Worm (Caenorhabditis elegans) whole organism, L3 larva: Measurements from ENCODE around the gene gst-31.
A peak's percentile ranks its signal among the peaks of the same experiment; 100 is the strongest.

Experiments
- ZK546.5 ChIP-seq: sonication (generic microtip); optimal IDR thresholded peaks from 2 replicates; lab custom pipeline; 2017; ENCODE audit warnings: missing biosample characterization, missing genetic modification characterization
- aly-2 ChIP-seq: fragments of 150-350 bp; optimal IDR thresholded peaks from 2 replicates; lab custom pipeline; 2014; ENCODE audit warnings: missing biosample characterization, missing genetic modification characterization
- ama-1 ChIP-seq: fragments of 150-350 bp; optimal IDR thresholded peaks from 2 replicates; lab custom pipeline; 2018
- ceh-16 ChIP-seq: sonication (generic microtip); optimal IDR thresholded peaks from 2 replicates; lab custom pipeline; 2017; ENCODE audit warnings: missing biosample characterization, missing genetic modification characterization
- ceh-28 ChIP-seq: fragments of 150-350 bp; optimal IDR thresholded peaks from 2 replicates; lab custom pipeline; 2014; ENCODE audit warnings: missing biosample characterization, missing genetic modification reagents, missing genetic modification characterization
- ceh-9 ChIP-seq: sonication (generic microtip); optimal IDR thresholded peaks from 2 replicates; lab custom pipeline; 2018; ENCODE audit warnings: missing biosample characterization, missing genetic modification characterization
- egl-5 ChIP-seq: fragments of 150-350 bp; optimal IDR thresholded peaks from 2 replicates; lab custom pipeline; 2017; ENCODE audit warnings: missing biosample characterization, missing genetic modification reagents, missing genetic modification characterization, inconsistent platforms
- elt-2 ChIP-seq: sonication (generic microtip); optimal IDR thresholded peaks from 2 replicates; lab custom pipeline; 2016; ENCODE audit warnings: missing genetic modification reagents, mild to moderate bottlenecking, missing genetic modification characterization, missing compliant biosample characterization
- elt-3 ChIP-seq, 3 experiments: fragments of 150-350 bp in 1 of 3; sonication (generic microtip) in 2 of 3; optimal IDR thresholded peaks; 2 replicates in 2 of 3; 4 replicates in 1 of 3; lab custom pipeline; 2014 to 2017; ENCODE audit warnings: missing biosample characterization in 3 of 3, missing genetic modification characterization in 3 of 3
- fkh-10 ChIP-seq: sonication (generic microtip); optimal IDR thresholded peaks from 2 replicates; lab custom pipeline; 2017; ENCODE audit warnings: missing biosample characterization, missing genetic modification reagents, missing genetic modification characterization
- fkh-2 ChIP-seq: fragments of 150-350 bp; optimal IDR thresholded peaks from 2 replicates; lab custom pipeline; 2014; ENCODE audit warnings: missing biosample characterization, missing genetic modification reagents, missing genetic modification characterization
- hmg-11 ChIP-seq: sonication (generic microtip); optimal IDR thresholded peaks from 2 replicates; lab custom pipeline; 2016; ENCODE audit warnings: missing genetic modification characterization, missing compliant biosample characterization
- jun-1 ChIP-seq: fragments of 150-350 bp; optimal IDR thresholded peaks from 2 replicates; lab custom pipeline; 2014; ENCODE audit warnings: missing biosample characterization, missing genetic modification reagents, missing genetic modification characterization
- lin-15B ChIP-seq: fragments of 150-350 bp; optimal IDR thresholded peaks from 2 replicates; lab custom pipeline; 2014; ENCODE audit warnings: missing biosample characterization, missing genetic modification characterization
- lin-39 ChIP-seq: fragments of 150-350 bp; optimal IDR thresholded peaks from 2 replicates; lab custom pipeline; 2018; ENCODE audit warnings: missing biosample characterization, missing genetic modification reagents, missing genetic modification characterization
- lsy-12 ChIP-seq: sonication (generic microtip); optimal IDR thresholded peaks from 2 replicates; lab custom pipeline; 2016; ENCODE audit warnings: mild to moderate bottlenecking, missing genetic modification characterization, missing compliant biosample characterization
- mdl-1 ChIP-seq: fragments of 150-350 bp; optimal IDR thresholded peaks from 2 replicates; lab custom pipeline; 2014; ENCODE audit warnings: missing biosample characterization, missing genetic modification characterization
- nfya-1 ChIP-seq: sonication (generic microtip); optimal IDR thresholded peaks from 2 replicates; lab custom pipeline; 2017; ENCODE audit warnings: missing genetic modification characterization, mild to moderate bottlenecking, missing compliant biosample characterization, antibody characterized with exemption, moderate library complexity; ENCODE audit not compliant: insufficient read depth
- nhr-23 ChIP-seq: fragments of 150-350 bp; optimal IDR thresholded peaks from 2 replicates; lab custom pipeline; 2014; ENCODE audit warnings: missing biosample characterization, missing genetic modification reagents, missing genetic modification characterization
- nhr-25 ChIP-seq: sonication (generic microtip); optimal IDR thresholded peaks from 2 replicates; lab custom pipeline; 2017; ENCODE audit warnings: missing biosample characterization, missing genetic modification characterization
- nhr-28 ChIP-seq: fragments of 150-350 bp; optimal IDR thresholded peaks from 2 replicates; lab custom pipeline; 2014; ENCODE audit warnings: missing biosample characterization, missing genetic modification characterization
- nhr-43 ChIP-seq: sonication (generic microtip); optimal IDR thresholded peaks from 2 replicates; lab custom pipeline; 2016; ENCODE audit warnings: mild to moderate bottlenecking, missing genetic modification characterization, missing compliant biosample characterization; ENCODE audit not compliant: poor library complexity, severe bottlenecking
- nhr-67 ChIP-seq: fragments of 150-350 bp; optimal IDR thresholded peaks from 2 replicates; lab custom pipeline; 2014; ENCODE audit warnings: missing biosample characterization, missing genetic modification characterization
- nhr-76 ChIP-seq: fragments of 150-350 bp; sonication (generic microtip); optimal IDR thresholded peaks from 5 replicates; lab custom pipeline; 2014; ENCODE audit warnings: missing biosample characterization, missing genetic modification characterization
- pha-4 ChIP-seq: fragments of 150-350 bp; optimal IDR thresholded peaks from 2 replicates; lab custom pipeline; 2014; ENCODE audit warnings: missing biosample characterization, missing genetic modification reagents, missing genetic modification characterization
- pqm-1 ChIP-seq: fragments of 150-350 bp; optimal IDR thresholded peaks from 2 replicates; lab custom pipeline; 2017; ENCODE audit warnings: missing biosample characterization, missing genetic modification characterization, inconsistent platforms
- sea-2 ChIP-seq: fragments of 150-350 bp; sonication (generic microtip); optimal IDR thresholded peaks from 4 replicates; lab custom pipeline; 2014; ENCODE audit warnings: missing biosample characterization, missing genetic modification reagents, missing genetic modification characterization
- snpc-4 ChIP-seq: fragments of 150-350 bp; optimal IDR thresholded peaks from 2 replicates; lab custom pipeline; 2014; ENCODE audit warnings: missing biosample characterization, missing genetic modification characterization
- tbx-2 ChIP-seq: sonication (generic microtip); optimal IDR thresholded peaks from 2 replicates; lab custom pipeline; 2016; ENCODE audit warnings: mild to moderate bottlenecking, missing genetic modification characterization, missing compliant biosample characterization
- unc-39 ChIP-seq: sonication (generic microtip); optimal IDR thresholded peaks from 4 replicates; lab custom pipeline; 2017; ENCODE audit warnings: missing biosample characterization, missing genetic modification characterization
- ztf-11 ChIP-seq: fragments of 150-350 bp; optimal IDR thresholded peaks from 2 replicates; lab custom pipeline; 2014; ENCODE audit warnings: missing biosample characterization, missing genetic modification characterization

The gst-31 gene

DNA sequence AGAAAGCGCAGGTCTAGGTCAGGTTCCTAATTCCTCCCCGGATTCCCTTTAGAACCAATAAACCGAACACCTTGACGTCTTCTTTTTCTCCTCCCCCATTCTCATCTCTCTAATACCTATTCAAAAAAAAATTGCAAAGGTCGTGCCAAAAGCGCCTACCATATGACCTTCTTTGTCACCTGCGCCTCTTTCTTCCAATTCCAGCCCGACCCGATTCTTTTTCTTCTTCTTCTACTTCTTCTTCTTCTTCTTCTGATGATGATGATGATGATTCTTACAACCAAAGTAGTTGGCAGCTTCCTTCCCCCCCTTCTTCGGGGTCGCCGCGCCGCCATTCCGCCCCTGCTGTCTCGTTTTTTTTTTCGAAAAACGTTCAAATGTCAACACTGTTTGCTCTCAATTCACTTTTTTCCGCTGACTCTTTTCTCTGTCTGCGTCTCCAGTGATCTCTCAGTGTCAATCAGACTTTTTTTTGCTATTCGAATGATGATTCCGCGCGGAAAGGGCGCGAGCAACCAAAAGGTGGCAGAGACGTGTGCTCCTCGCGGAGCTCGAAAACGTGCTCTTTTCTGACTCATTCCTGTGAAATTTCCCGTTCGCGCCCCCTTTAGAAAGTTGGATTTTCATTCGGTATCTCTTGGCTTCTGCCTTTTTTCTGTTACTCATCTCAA lies 28.8 kb upstream of the gst-31 start:
- peak; percentile 96 for TF ChIP-seq nhr-25
- no peak for TF ChIP-seq egl-5 (tag; lab: Kevin White, UChicago)
- peak; percentile 13 for TF ChIP-seq nfya-1 (tag; lab: Kevin White, UChicago)
- TF ChIP-seq unc-39: no peak
- TF ChIP-seq nhr-23 (tag; lab: Kevin White, UChicago): no peak
- TF ChIP-seq ceh-16 (tag; lab: Kevin White, UChicago): no peak
- TF ChIP-seq hmg-11: peak; percentile 21
- TF ChIP-seq pha-4 (tag; lab: Kevin White, UChicago): peak; percentile 67
- TF ChIP-seq aly-2: no peak

ce11 chrII:15197500-15197899 lies 22.7 kb upstream of the gst-31 start:
- TF ChIP-seq ceh-9 (no peak), lin-15B (tag; lab: Kevin White, UChicago) (no peak), ama-1 (lab: Kevin White, UChicago) (peak; percentile 10), nhr-76 (tag; lab: Kevin White, UChicago) (no peak), pha-4 (tag; lab: Kevin White, UChicago) (peak; percentile 3), elt-2 (tag; lab: Kevin White, UChicago) (peak; percentile 61), pqm-1 (tag; lab: Kevin White, UChicago) (peak; percentile 64), mdl-1 (tag; lab: Kevin White, UChicago) (no peak)

ce11 chrII:15196433-15196832 lies 21.7 kb upstream of the gst-31 start, which contains the start of gene spsb-1:
Gene spsb-1 (plus strand): TSS chrII:15196733.
- TF ChIP-seq pqm-1 (tag; lab: Kevin White, UChicago) (no peak), tbx-2 (tag; lab: Kevin White, UChicago) (no peak), fkh-2 (tag; lab: Kevin White, UChicago) (no peak), nhr-43 (tag; lab: Kevin White, UChicago) (no peak), nfya-1 (tag; lab: Kevin White, UChicago) (no peak), nhr-67 (tag; lab: Kevin White, UChicago) (no peak), lsy-12 (tag; lab: Kevin White, UChicago) (no peak), egl-5 (tag; lab: Kevin White, UChicago) (no peak), nhr-23 (tag; lab: Kevin White, UChicago) (no peak), sea-2 (GFP tag; lab: Kevin White, UChicago) (no peak), unc-39 (no peak), aly-2 (no peak), jun-1 (no peak)

DNA sequence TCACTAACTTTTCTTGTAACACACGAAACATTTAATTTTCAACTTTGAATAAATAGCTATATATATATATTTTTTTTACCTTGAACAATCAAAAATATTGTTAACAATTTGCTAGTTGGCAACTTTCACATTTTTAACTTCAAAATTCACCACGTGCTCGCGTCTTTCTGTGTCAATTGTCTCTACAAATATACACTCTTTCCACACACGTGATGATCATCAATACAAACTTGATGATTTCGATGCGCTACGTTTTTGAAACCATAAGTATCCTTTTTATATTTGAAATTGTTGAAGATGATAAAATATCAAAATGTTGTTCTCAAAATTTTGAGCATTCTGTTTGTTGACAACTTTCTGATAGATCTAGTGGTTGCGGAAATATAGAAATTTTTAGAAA lies 20.6 kb upstream of the gst-31 start:
- TF ChIP-seq egl-5 (tag; lab: Kevin White, UChicago): no peak
- no peak for TF ChIP-seq nhr-25
- TF ChIP-seq elt-2 (tag; lab: Kevin White, UChicago): peak; percentile 9
- no peak for TF ChIP-seq nhr-76 (tag; lab: Kevin White, UChicago)
- no peak for TF ChIP-seq nhr-28 (tag; lab: Kevin White, UChicago)
- peak; percentile 31 for TF ChIP-seq pha-4 (tag; lab: Kevin White, UChicago)
- no peak for TF ChIP-seq ZK546.5 (tag; lab: Kevin White, UChicago)
- no peak for TF ChIP-seq elt-3 (tag; optimal IDR thresholded peaks at IDR 0.05; lab: Kevin White, UChicago)
- no peak for TF ChIP-seq lin-15B (tag; lab: Kevin White, UChicago)
- TF ChIP-seq ztf-11 (tag; lab: Kevin White, UChicago): no peak
- no peak for TF ChIP-seq fkh-2 (tag; lab: Kevin White, UChicago)
- no peak for TF ChIP-seq nhr-23 (tag; lab: Kevin White, UChicago)

- TF ChIP-seq ceh-28 (tag; lab: Kevin White, UChicago) (peak; percentile 49), mdl-1 (tag; lab: Kevin White, UChicago) (peak; percentile 7), pqm-1 (tag; lab: Kevin White, UChicago) (peak; percentile 48), jun-1 (peak; percentile 51), snpc-4 (peak; percentile 21), ztf-11 (tag; lab: Kevin White, UChicago) (no peak), pha-4 (tag; lab: Kevin White, UChicago) (peak; percentile 69), nfya-1 (tag; lab: Kevin White, UChicago) (peak; percentile 34), fkh-10 (GFP tag; lab: Kevin White, UChicago) (no peak), lin-39 (peak; percentile 37), elt-2 (tag; lab: Kevin White, UChicago) (peak; percentile 81)
- TF ChIP-seq, all 47 proteins: peak for 9
These were observed 19.2 kb upstream of the gst-31 start for ce11 chrII:15193961-15194360.
